Worm (Caenorhabditis elegans) whole organism, L3 larva: ENCODE results near the gene lbp-8.

Experiments used
- ZK546.5 ChIP-seq: sonication (generic microtip); optimal IDR thresholded peaks from 2 replicates; lab custom pipeline; 2017; ENCODE audit warnings: missing biosample characterization, missing genetic modification characterization
- egl-27 ChIP-seq: sonication (generic microtip); optimal IDR thresholded peaks from 4 replicates; lab custom pipeline; 2017; ENCODE audit warnings: missing biosample characterization, missing genetic modification reagents, missing genetic modification characterization
- elt-1 ChIP-seq: fragments of 150-350 bp; optimal IDR thresholded peaks from 2 replicates; lab custom pipeline; 2014; ENCODE audit warnings: missing biosample characterization, missing genetic modification characterization
- lin-15B ChIP-seq: fragments of 150-350 bp; optimal IDR thresholded peaks from 2 replicates; lab custom pipeline; 2014; ENCODE audit warnings: missing biosample characterization, missing genetic modification characterization
- mdl-1 ChIP-seq: fragments of 150-350 bp; optimal IDR thresholded peaks from 2 replicates; lab custom pipeline; 2014; ENCODE audit warnings: missing biosample characterization, missing genetic modification characterization
- nhr-12 ChIP-seq: fragments of 150-350 bp; optimal IDR thresholded peaks from 2 replicates; lab custom pipeline; 2014; ENCODE audit warnings: missing biosample characterization, missing genetic modification characterization
- nhr-77 ChIP-seq: fragments of 150-350 bp; optimal IDR thresholded peaks from 2 replicates; lab custom pipeline; 2014; ENCODE audit warnings: missing biosample characterization, missing genetic modification characterization
- pha-4 ChIP-seq: fragments of 150-350 bp; optimal IDR thresholded peaks from 2 replicates; lab custom pipeline; 2014; ENCODE audit warnings: missing biosample characterization, missing genetic modification reagents, missing genetic modification characterization
- pqm-1 ChIP-seq: fragments of 150-350 bp; optimal IDR thresholded peaks from 2 replicates; lab custom pipeline; 2017; ENCODE audit warnings: missing biosample characterization, missing genetic modification characterization, inconsistent platforms
- skn-1 ChIP-seq: fragments of 150-350 bp; optimal IDR thresholded peaks from 2 replicates; lab custom pipeline; 2014; ENCODE audit warnings: missing biosample characterization, missing genetic modification characterization
- unc-62 ChIP-seq: fragments of 150-350 bp; sonication (generic microtip); optimal IDR thresholded peaks from 4 replicates; lab custom pipeline; 2014; ENCODE audit warnings: missing biosample characterization, missing genetic modification reagents, missing genetic modification characterization
- zag-1 ChIP-seq: fragments of 150-350 bp; optimal IDR thresholded peaks from 2 replicates; lab custom pipeline; 2014; ENCODE audit warnings: missing biosample characterization, missing genetic modification characterization

- no peak for TF ChIP-seq mdl-1 (tag; lab: Kevin White, UChicago)
- TF ChIP-seq nhr-77 (tag; lab: Kevin White, UChicago) = no peak
- no peak for TF ChIP-seq egl-27 (tag; lab: Kevin White, UChicago)
- no peak for TF ChIP-seq ZK546.5
- no peak for TF ChIP-seq pha-4 (tag; lab: Kevin White, UChicago)
- TF ChIP-seq pqm-1 (tag; lab: Kevin White, UChicago) = no peak
- TF ChIP-seq skn-1 = no peak
- TF ChIP-seq elt-1 = no peak
- no peak for TF ChIP-seq nhr-12 (tag; lab: Kevin White, UChicago)
- no peak for TF ChIP-seq unc-62
- TF ChIP-seq lin-15B (tag; lab: Kevin White, UChicago) = no peak
- no peak for TF ChIP-seq zag-1 (tag; lab: Kevin White, UChicago)
These were observed 49.7 kb upstream of the lbp-8 start, which contains the start of gene srx-17 for ce11 chrV:13840909-13841308.
